Worm (Caenorhabditis elegans): ENCODE results near the gene sre-4.

DNA sequence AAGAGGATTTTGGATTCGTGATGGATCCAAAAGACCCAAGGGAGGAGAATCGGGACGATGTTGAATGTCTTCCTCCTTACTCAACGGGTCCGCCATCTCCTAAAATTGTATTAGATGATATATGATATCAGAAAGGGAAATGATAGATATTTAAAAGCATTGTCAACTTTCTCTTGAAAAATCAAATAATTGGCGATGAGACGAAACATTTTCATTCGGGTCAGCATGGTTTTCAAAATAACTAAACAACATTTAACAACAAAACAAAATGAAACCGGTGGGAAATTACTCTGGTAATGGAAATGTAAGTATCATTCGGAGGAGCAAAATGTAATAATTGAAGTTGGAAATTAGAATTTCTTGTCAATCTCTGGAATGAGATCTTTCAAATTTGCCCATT lies 11.9 kb upstream of the sre-4 start, which contains the start of gene pis-1:
- TF ChIP-seq rpc-1 (optimal IDR thresholded peaks at IDR 0.05) = no peak
- no peak for TF ChIP-seq rpc-1 (tag; optimal IDR thresholded peaks at IDR 0.05)
- no peak for TF ChIP-seq unc-130 (GFP tag; optimal IDR thresholded peaks at IDR 0.05)
- no peak for TF ChIP-seq B0035.1 (tag; optimal IDR thresholded peaks at IDR 0.05)
- TF ChIP-seq ceh-100 (GFP tag; IDR thresholded peaks at IDR 0.05) = no peak
- TF ChIP-seq snpc-3.4 (tag; optimal IDR thresholded peaks at IDR 0.05) = no peak
- TF ChIP-seq Y79H2A.3 (GFP tag; conservative IDR thresholded peaks at IDR 0.05) = no peak
- no peak for TF ChIP-seq nhr-120 (GFP tag; IDR thresholded peaks at IDR 0.05)
- no peak for TF ChIP-seq ets-4 (GFP tag; optimal IDR thresholded peaks at IDR 0.05)
- no peak for TF ChIP-seq aptf-3 (GFP tag; IDR thresholded peaks at IDR 0.05)
- no peak for TF ChIP-seq ceh-91 (GFP tag; IDR thresholded peaks at IDR 0.05)
- TF ChIP-seq nfya-1 (tag; optimal IDR thresholded peaks at IDR 0.05; ENCODE audit: borderline replicate concordance, insufficient read depth) = no peak
- TF ChIP-seq gei-17 (GFP tag; optimal IDR thresholded peaks at IDR 0.05) = no peak
- no peak for TF ChIP-seq him-1 (tag; optimal IDR thresholded peaks at IDR 0.05)
- TF ChIP-seq ama-1 (optimal IDR thresholded peaks at IDR 0.05) = no peak
- TF ChIP-seq ama-1 (GFP tag; optimal IDR thresholded peaks at IDR 0.05) = no peak

Data from whole organism, young adult.